Worm (Caenorhabditis elegans) whole organism, late embryonic: ENCODE results near the gene fbxb-104.

ENCODE experiments used
- ceh-14 ChIP-seq: sonication (generic microtip); optimal IDR thresholded peaks from 2 replicates; lab custom pipeline; 2016; ENCODE audit warnings: missing genotype, missing genetic modification characterization, missing compliant biosample characterization
- fkh-10 ChIP-seq: fragments of 150-350 bp; optimal IDR thresholded peaks from 2 replicates; lab custom pipeline; 2014; ENCODE audit warnings: missing biosample characterization, missing genetic modification reagents, missing genetic modification characterization
- hlh-15 ChIP-seq: sonication (generic microtip); optimal IDR thresholded peaks from 2 replicates; lab custom pipeline; 2016; ENCODE audit warnings: missing genetic modification characterization, missing compliant biosample characterization
- nfya-1 ChIP-seq: sonication (generic microtip); optimal IDR thresholded peaks from 2 replicates; lab custom pipeline; 2017; ENCODE audit warnings: missing genetic modification characterization, mild to moderate bottlenecking, missing compliant biosample characterization, antibody characterized with exemption, moderate library complexity
- nhr-11 ChIP-seq: fragments of 150-350 bp; optimal IDR thresholded peaks from 2 replicates; lab custom pipeline; 2014; ENCODE audit warnings: missing biosample characterization, missing genetic modification characterization
- pha-4 ChIP-seq: fragments of 150-350 bp; optimal IDR thresholded peaks from 2 replicates; lab custom pipeline; 2018; ENCODE audit warnings: missing biosample characterization, missing genetic modification reagents, missing genetic modification characterization
- sox-4 ChIP-seq: sonication (generic microtip); optimal IDR thresholded peaks from 2 replicates; lab custom pipeline; 2017; ENCODE audit warnings: mild to moderate bottlenecking, missing genetic modification characterization, inconsistent platforms, missing compliant biosample characterization

- TF ChIP-seq nhr-11 (tag; lab: Kevin White, UChicago) = no peak
- no peak for TF ChIP-seq sox-4 (tag; lab: Kevin White, UChicago)
- no peak for TF ChIP-seq hlh-15 (tag; lab: Kevin White, UChicago)
- no peak for TF ChIP-seq pha-4 (tag; lab: Kevin White, UChicago)
- no peak for TF ChIP-seq ceh-14 (tag; lab: Kevin White, UChicago)
- TF ChIP-seq fkh-10 (GFP tag; lab: Kevin White, UChicago) = no peak
- TF ChIP-seq nfya-1 (tag; lab: Kevin White, UChicago) = no peak
Observed at ce11 chrII:3452421-3452820, 24.6 kb downstream of the fbxb-104 start, which contains the start of gene C16C8.12.
